Worm (Caenorhabditis elegans): Measurements from ENCODE around the gene fcmt-1.

- TF ChIP-seq pqm-1 (tag; optimal IDR thresholded peaks at IDR 0.05) = no peak
- TF ChIP-seq ztf-11 (tag; optimal IDR thresholded peaks at IDR 0.05) = no peak
- TF ChIP-seq ces-1 (GFP tag; optimal IDR thresholded peaks at IDR 0.05) = no peak
- TF ChIP-seq lir-3 (tag; optimal IDR thresholded peaks at IDR 0.05; ENCODE audit: poor library complexity) = no peak
- no peak for TF ChIP-seq elt-3 (tag; optimal IDR thresholded peaks at IDR 0.05)
- no peak for TF ChIP-seq tbx-2 (tag; optimal IDR thresholded peaks at IDR 0.05)
- no peak for TF ChIP-seq blmp-1 (tag; optimal IDR thresholded peaks at IDR 0.05)
- no peak for TF ChIP-seq fkh-10 (GFP tag; optimal IDR thresholded peaks at IDR 0.05)
- no peak for TF ChIP-seq nhr-77 (tag; optimal IDR thresholded peaks at IDR 0.05)
- TF ChIP-seq lin-15B (tag; optimal IDR thresholded peaks at IDR 0.05) = no peak
- TF ChIP-seq hlh-17 (GFP tag; optimal IDR thresholded peaks at IDR 0.05; ENCODE audit: borderline replicate concordance) = no peak
- no peak for TF ChIP-seq nhr-84 (tag; optimal IDR thresholded peaks at IDR 0.05)
- TF ChIP-seq aha-1 (tag; optimal IDR thresholded peaks at IDR 0.05) = no peak
Observed at ce11 chrII:11721604-11722003, 12.2 kb upstream of the fcmt-1 start.

All from whole organism, L1 larva.